Fruit fly (Drosophila melanogaster) whole organism: ENCODE results near the gene SREBP.
"Not testable (repeated sequence)": the region's sequence is repeated elsewhere in the genome, so short reads cannot be mapped to it uniquely, and the experiment has no call there.

Experiments
- CG8478 ChIP-seq: fragments of >200 bp; optimal IDR thresholded peaks from 2 replicates; lab custom pipeline; 2018; ENCODE audit warnings: inconsistent platforms
- Dll ChIP-seq: fragments of >200 bp; optimal IDR thresholded peaks from 2 replicates; lab custom pipeline; 2017
- EcR ChIP-seq, 2 experiments: fragments of >200 bp; optimal IDR thresholded peaks; 2 replicates each; lab custom pipeline; 2017; ENCODE audit warnings: missing biosample characterization in 2 of 2, missing genetic modification characterization in 2 of 2, missing genetic modification reagents in 2 of 2
- pan ChIP-seq: fragments of >200 bp; optimal IDR thresholded peaks from 2 replicates; lab custom pipeline; 2017
- psq ChIP-seq: fragments of >200 bp; optimal IDR thresholded peaks from 2 replicates; lab custom pipeline; 2017
- usp ChIP-seq: fragments of >200 bp; optimal IDR thresholded peaks from 2 replicates; lab custom pipeline; 2017; ENCODE audit warnings: missing biosample characterization, missing genetic modification characterization, mixed read lengths

Gene SREBP

DNA sequence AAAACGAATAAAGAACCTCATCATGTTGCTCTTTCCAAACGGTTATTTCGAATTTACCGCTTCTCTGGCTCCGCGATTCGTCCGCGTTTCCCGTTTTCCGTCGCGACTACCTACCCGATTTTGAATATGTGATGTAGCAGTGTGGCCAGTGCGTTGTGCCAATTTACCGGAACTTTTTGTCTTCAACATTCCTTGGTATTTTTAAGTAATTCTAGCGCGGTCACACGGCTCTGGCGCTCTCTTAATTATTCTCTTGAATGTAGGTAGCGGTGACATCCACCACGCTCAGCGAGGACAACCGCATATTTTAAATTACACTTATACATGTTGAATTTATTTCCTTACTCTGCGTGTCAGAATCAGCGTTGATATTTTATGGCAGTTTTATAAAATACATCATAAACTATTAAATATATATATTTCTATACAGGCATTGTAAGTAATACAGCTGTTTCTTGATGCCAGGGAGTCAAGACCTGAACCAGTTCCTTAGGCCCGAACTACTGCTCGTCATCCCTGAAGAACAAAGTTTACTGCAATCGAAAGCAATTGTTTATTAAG lies at the start of gene SREBP, which contains the start of the genes CG42637 and Gyc76C:
SREBP (plus strand) TSS at position 498 of the 561 bp plus-strand sequence.
CG42637 (minus strand) TSS at position 132 of the 561 bp plus-strand sequence.
Gyc76C (minus strand) TSS at position 132 of the 561 bp plus-strand sequence.
- TF ChIP-seq pan (lab: Kevin White, UChicago) (no peak), Dll (lab: Kevin White, UChicago) (no peak), usp (GFP tag; lab: Kevin White, UChicago) (no peak), psq (lab: Kevin White, UChicago) (no peak), CG8478 (no peak), EcR (GFP tag; optimal IDR thresholded peaks at IDR 0.05; lab: Kevin White, UChicago) (no peak)

dm6 chr3L:19749644-19750043 lies 44.1 kb upstream of the SREBP start, which contains the start of gene CG42638:
CG42638 (minus strand) TSS chr3L:19749744.
- TF ChIP-seq pan (lab: Kevin White, UChicago); EcR (GFP tag; optimal IDR thresholded peaks at IDR 0.05; lab: Kevin White, UChicago); CG8478: not testable (repeated sequence)

- not testable (repeated sequence) for TF ChIP-seq EcR (GFP tag; optimal IDR thresholded peaks at IDR 0.05; lab: Kevin White, UChicago); usp (GFP tag; lab: Kevin White, UChicago); psq (lab: Kevin White, UChicago)
Observed at dm6 chr3L:19760109-19760508, 33.6 kb upstream of the SREBP start, which contains the start of gene Vtld. Vtld (plus strand) TSS chr3L:19760409.

dm6 chr3L:19777279-19777960 lies 16.3 kb upstream of the SREBP start:
- TF ChIP-seq Dll (lab: Kevin White, UChicago) (no peak), EcR (GFP tag; optimal IDR thresholded peaks at IDR 0.05; lab: Kevin White, UChicago) (no peak), psq (lab: Kevin White, UChicago) (no peak), CG8478 (no peak), usp (GFP tag; lab: Kevin White, UChicago) (no peak), pan (lab: Kevin White, UChicago) (no peak)

DNA sequence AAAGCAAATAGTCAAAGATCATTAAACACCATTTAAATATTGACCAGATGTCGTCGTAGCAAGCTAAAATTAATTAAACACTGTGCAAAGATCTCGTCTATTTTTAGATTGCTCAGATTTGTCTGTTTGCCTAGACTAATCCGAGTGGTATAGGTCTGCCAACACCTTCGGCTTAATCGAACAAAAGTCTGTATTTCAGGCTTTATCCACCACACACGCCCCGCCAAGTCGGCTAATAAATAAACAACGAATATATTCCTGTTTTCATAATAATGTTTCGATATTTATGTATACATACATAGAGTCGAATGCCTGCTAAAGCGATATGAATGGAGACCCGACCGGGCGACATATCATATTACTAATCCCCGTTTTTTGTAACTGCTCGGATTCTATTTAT lies 15.2 kb upstream of the SREBP start:
- TF ChIP-seq EcR (GFP tag; optimal IDR thresholded peaks at IDR 0.05; lab: Kevin White, UChicago) (no peak), pan (lab: Kevin White, UChicago) (no peak), Dll (lab: Kevin White, UChicago) (no peak), psq (lab: Kevin White, UChicago) (no peak), usp (GFP tag; lab: Kevin White, UChicago) (no peak), CG8478 (no peak)

dm6 chr3L:19787632-19788031 lies 6.1 kb upstream of the SREBP start:
- no peak for TF ChIP-seq CG8478
- no peak for TF ChIP-seq usp (GFP tag; lab: Kevin White, UChicago)
- no peak for TF ChIP-seq psq (lab: Kevin White, UChicago)
- TF ChIP-seq Dll (lab: Kevin White, UChicago): no peak
- TF ChIP-seq pan (lab: Kevin White, UChicago): no peak
- TF ChIP-seq EcR (GFP tag; optimal IDR thresholded peaks at IDR 0.05; lab: Kevin White, UChicago): no peak

dm6 chr3L:19790564-19790928 lies 3.2 kb upstream of the SREBP start:
- TF ChIP-seq EcR (GFP tag; optimal IDR thresholded peaks at IDR 0.05; lab: Kevin White, UChicago): no peak
- no peak for TF ChIP-seq CG8478
- TF ChIP-seq pan (lab: Kevin White, UChicago): no peak
- TF ChIP-seq psq (lab: Kevin White, UChicago): no peak
- no peak for TF ChIP-seq Dll (lab: Kevin White, UChicago)

DNA sequence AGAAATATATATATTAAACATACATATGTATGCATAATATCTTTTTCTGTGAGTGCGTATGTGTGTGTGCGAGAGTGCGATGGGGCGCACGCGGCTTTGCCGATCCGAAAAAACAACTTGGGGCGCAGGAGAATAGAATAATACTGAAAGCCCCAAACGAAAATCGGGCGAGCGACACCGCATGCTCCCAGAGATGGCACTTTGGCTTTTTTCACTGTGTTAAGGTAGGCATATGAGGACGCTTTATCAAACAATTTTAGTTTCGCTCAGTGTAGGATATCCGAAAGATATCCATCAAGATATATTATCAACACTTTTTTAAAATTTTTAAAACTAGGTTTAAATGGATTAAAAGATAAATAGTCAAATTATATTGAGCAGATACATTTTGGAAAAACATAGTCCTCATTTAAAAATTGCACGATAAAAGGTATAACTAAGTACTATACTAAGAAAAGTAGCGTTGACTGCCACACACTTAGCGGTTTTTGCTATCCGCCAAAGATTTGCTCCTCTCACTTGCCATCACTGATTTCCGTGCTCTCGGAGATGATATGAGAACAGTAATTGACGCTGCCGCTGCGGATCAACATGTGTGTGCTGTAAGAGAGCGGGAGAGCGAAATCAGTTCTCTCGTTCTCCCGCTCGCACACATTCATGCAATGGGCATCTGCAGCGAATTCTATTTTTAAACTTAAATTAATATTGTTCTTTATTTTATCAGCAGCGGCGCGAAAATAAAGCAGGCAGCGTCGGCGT lies 2.6 kb upstream of the SREBP start:
- TF ChIP-seq Dll (lab: Kevin White, UChicago): peak; percentile 89
- no peak for TF ChIP-seq usp (GFP tag; lab: Kevin White, UChicago)

DNA sequence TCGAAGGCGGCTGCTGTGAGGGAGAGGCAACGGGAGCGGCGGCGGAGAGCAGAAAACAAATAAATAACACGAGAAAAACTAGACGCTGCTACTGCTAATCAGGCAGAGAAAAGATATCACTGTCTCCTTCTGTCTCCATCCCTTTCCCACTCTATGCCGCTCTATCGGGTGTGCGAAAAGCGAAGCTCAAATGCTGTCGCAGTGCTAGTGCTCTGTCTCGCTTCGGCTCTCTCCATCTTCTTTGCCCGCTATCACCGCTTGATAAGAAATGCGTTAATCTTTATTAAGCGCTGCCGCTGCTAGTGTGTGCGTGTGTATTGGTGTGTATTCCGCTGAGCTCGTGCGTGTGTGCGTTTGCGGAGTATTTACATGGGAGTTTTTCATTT lies 2.1 kb upstream of the SREBP start:
- TF ChIP-seq Dll (lab: Kevin White, UChicago): peak; percentile 56
- TF ChIP-seq EcR (GFP tag; optimal IDR thresholded peaks at IDR 0.05; lab: Kevin White, UChicago): no peak

- no peak for TF ChIP-seq EcR (GFP tag; optimal IDR thresholded peaks at IDR 0.05; lab: Kevin White, UChicago)
- no peak for TF ChIP-seq pan (lab: Kevin White, UChicago)
- no peak for TF ChIP-seq Dll (lab: Kevin White, UChicago)
- TF ChIP-seq usp (GFP tag; lab: Kevin White, UChicago): no peak
- TF ChIP-seq psq (lab: Kevin White, UChicago): no peak
- no peak for TF ChIP-seq CG8478
Observed at dm6 chr3L:19792717-19793437, 858 bp upstream of the SREBP start.

DNA sequence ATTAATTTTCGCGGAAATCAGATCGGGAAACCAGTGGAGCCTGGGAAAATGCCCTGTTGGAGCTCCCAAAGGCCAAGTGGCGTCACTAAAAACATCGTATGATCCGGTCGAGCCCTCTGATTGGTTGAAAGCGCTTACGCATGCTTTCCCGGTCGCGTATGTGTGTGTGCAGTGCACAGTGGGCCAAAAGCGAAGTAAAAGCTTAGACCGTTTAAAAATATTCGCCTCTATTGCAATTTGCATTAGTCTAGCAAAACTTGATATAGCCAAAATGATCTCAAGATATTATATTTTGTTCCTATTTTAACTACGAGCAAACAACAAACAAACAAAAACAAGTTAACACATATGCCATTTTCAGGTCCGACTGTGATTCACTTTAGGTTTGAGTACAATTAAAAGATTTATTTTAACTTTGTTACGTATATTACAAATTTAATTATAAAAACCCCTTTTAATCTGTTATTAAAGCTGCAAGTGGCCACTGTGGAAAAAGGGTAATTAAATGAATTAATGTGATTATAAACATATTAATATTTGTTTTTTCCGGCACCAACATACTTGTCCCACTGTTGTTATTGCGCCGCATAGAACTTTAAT lies 568 bp downstream of the SREBP start:
- TF ChIP-seq EcR (GFP tag; optimal IDR thresholded peaks at IDR 0.05; lab: Kevin White, UChicago): no peak
- no peak for TF ChIP-seq Dll (lab: Kevin White, UChicago)
- no peak for TF ChIP-seq psq (lab: Kevin White, UChicago)
- TF ChIP-seq pan (lab: Kevin White, UChicago): no peak
- TF ChIP-seq CG8478: no peak
- TF ChIP-seq usp (GFP tag; lab: Kevin White, UChicago): no peak
